Worm (Caenorhabditis elegans) whole organism, L1 larva: ENCODE results near the gene T14G11.1.

ENCODE experiments used
- C04F5.9 ChIP-seq: sonication (generic microtip); optimal IDR thresholded peaks from 2 replicates; lab custom pipeline; 2016; ENCODE audit warnings: missing genetic modification characterization, missing compliant biosample characterization
- C34B4.2 ChIP-seq: sonication (generic microtip); optimal IDR thresholded peaks from 2 replicates; lab custom pipeline; 2017; ENCODE audit warnings: mild to moderate bottlenecking, missing genetic modification characterization, missing compliant biosample characterization
- Y116A8C.19 ChIP-seq: sonication (generic microtip); optimal IDR thresholded peaks from 2 replicates; lab custom pipeline; 2016; ENCODE audit warnings: missing compliant biosample characterization, missing genetic modification characterization, borderline replicate concordance
- alr-1 ChIP-seq: fragments of 200-800 bp; sonication (Bioruptor generic); optimal IDR thresholded peaks from 2 replicates; lab custom pipeline; 2018; ENCODE audit warnings: borderline replicate concordance, mild to moderate bottlenecking, missing genetic modification characterization, missing compliant biosample characterization
- aly-2 ChIP-seq: fragments of 150-350 bp; optimal IDR thresholded peaks from 2 replicates; lab custom pipeline; 2014; ENCODE audit warnings: missing biosample characterization, missing genetic modification characterization
- ama-1 ChIP-seq: fragments of 150-350 bp; optimal IDR thresholded peaks from 2 replicates; lab custom pipeline; 2014
- blmp-1 ChIP-seq: fragments of 150-350 bp; optimal IDR thresholded peaks from 2 replicates; lab custom pipeline; 2014; ENCODE audit warnings: missing biosample characterization, missing genetic modification characterization
- ceh-63 ChIP-seq: fragments of 200-800 bp; sonication (Bioruptor generic); optimal IDR thresholded peaks from 2 replicates; lab custom pipeline; 2018; ENCODE audit warnings: mild to moderate bottlenecking, missing genetic modification characterization, missing compliant biosample characterization
- ceh-8 ChIP-seq: fragments of 200-800 bp; sonication (Bioruptor generic); optimal IDR thresholded peaks from 2 replicates; lab custom pipeline; 2018; ENCODE audit warnings: mild to moderate bottlenecking, missing genetic modification characterization, moderate library complexity, missing compliant biosample characterization
- ceh-82 ChIP-seq, 3 experiments: fragments of 150-350 bp in 1 of 3; sonication (generic microtip) in 2 of 3; optimal IDR thresholded peaks; 2 replicates each; lab custom pipeline; 2014 to 2017; ENCODE audit warnings: missing biosample characterization in 3 of 3, missing genetic modification characterization in 3 of 3
- ceh-88 ChIP-seq: fragments of 200-800 bp; sonication (Bioruptor generic); IDR thresholded peaks from 2 replicates; pipeline ENCODE4 v1.3.6; 2022; ENCODE audit warnings: missing genetic modification characterization, missing compliant biosample characterization
- ces-1 ChIP-seq: fragments of 150-350 bp; optimal IDR thresholded peaks from 2 replicates; lab custom pipeline; 2014; ENCODE audit warnings: missing biosample characterization, missing genetic modification reagents, missing genetic modification characterization
- dsc-1 ChIP-seq: sonication (generic microtip); optimal IDR thresholded peaks from 2 replicates; lab custom pipeline; 2016; ENCODE audit warnings: mild to moderate bottlenecking, missing genetic modification characterization, missing compliant biosample characterization
- efl-1 ChIP-seq, 4 experiments: fragments of 150-350 bp; optimal IDR thresholded peaks in 3 of 4; peaks in 1 of 4; 1 replicate in 1 of 4; 2 replicates in 3 of 4; lab custom pipeline; 2014; ENCODE audit warnings: missing biosample characterization in 2 of 4, missing genetic modification characterization in 2 of 4, missing genetic modification reagents in 2 of 4
- efl-3 ChIP-seq: fragments of 200-800 bp; sonication (Bioruptor generic); optimal IDR thresholded peaks from 2 replicates; lab custom pipeline; 2018; ENCODE audit warnings: mild to moderate bottlenecking, missing genetic modification characterization, missing compliant biosample characterization
- egl-13 ChIP-seq: sonication (generic microtip); optimal IDR thresholded peaks from 2 replicates; lab custom pipeline; 2016; ENCODE audit warnings: missing genotype, missing genetic modification reagents, missing genetic modification characterization, missing compliant biosample characterization
- elt-3 ChIP-seq, 6 experiments: fragments of 150-350 bp in 1 of 6; sonication (generic microtip); optimal IDR thresholded peaks; 2 replicates each; lab custom pipeline; 2017 to 2018; ENCODE audit warnings: missing biosample characterization in 6 of 6, missing genetic modification characterization in 6 of 6, inconsistent platforms in 1 of 6
- fkh-10 ChIP-seq: sonication (generic microtip); optimal IDR thresholded peaks from 2 replicates; lab custom pipeline; 2017; ENCODE audit warnings: missing biosample characterization, missing genetic modification reagents, missing genetic modification characterization
- fkh-4 ChIP-seq: sonication (generic microtip); optimal IDR thresholded peaks from 2 replicates; lab custom pipeline; 2016; ENCODE audit warnings: missing compliant biosample characterization, missing genetic modification characterization, borderline replicate concordance
- fos-1 ChIP-seq: fragments of 150-350 bp; optimal IDR thresholded peaks from 2 replicates; lab custom pipeline; 2014; ENCODE audit warnings: missing biosample characterization, missing genetic modification characterization
- hlh-17 ChIP-seq: fragments of 200-800 bp; sonication (Bioruptor generic); optimal IDR thresholded peaks from 2 replicates; lab custom pipeline; 2018; ENCODE audit warnings: missing genetic modification characterization, mild to moderate bottlenecking, missing compliant biosample characterization, moderate library complexity, borderline replicate concordance
- hpl-2 ChIP-seq: fragments of 150-350 bp; optimal IDR thresholded peaks from 2 replicates; lab custom pipeline; 2014; ENCODE audit warnings: missing biosample characterization, missing genetic modification reagents, missing genetic modification characterization
- lin-13 ChIP-seq: fragments of 150-350 bp; optimal IDR thresholded peaks from 2 replicates; lab custom pipeline; 2014; ENCODE audit warnings: missing biosample characterization, missing genetic modification reagents, missing genetic modification characterization
- lin-14 ChIP-seq: fragments of 200-800 bp; sonication (Bioruptor generic); optimal IDR thresholded peaks from 2 replicates; lab custom pipeline; 2018; ENCODE audit warnings: mild to moderate bottlenecking, missing genetic modification characterization, moderate library complexity, missing compliant biosample characterization
- lin-39 ChIP-seq: fragments of 150-350 bp; optimal IDR thresholded peaks from 2 replicates; lab custom pipeline; 2014; ENCODE audit warnings: missing biosample characterization, missing genetic modification reagents, missing genetic modification characterization
- lsy-2 ChIP-seq, 2 experiments: fragments of 150-350 bp; optimal IDR thresholded peaks; 2 replicates each; lab custom pipeline; 2014; ENCODE audit warnings: missing biosample characterization in 2 of 2, missing genetic modification characterization in 2 of 2
- mef-2 ChIP-seq: fragments of 150-350 bp; optimal IDR thresholded peaks from 2 replicates; lab custom pipeline; 2014; ENCODE audit warnings: missing biosample characterization, missing genetic modification characterization
- nhr-237 ChIP-seq: fragments of 150-350 bp; optimal IDR thresholded peaks from 2 replicates; lab custom pipeline; 2014; ENCODE audit warnings: missing biosample characterization, missing genetic modification characterization
- nhr-28 ChIP-seq: fragments of 150-350 bp; optimal IDR thresholded peaks from 2 replicates; lab custom pipeline; 2014; ENCODE audit warnings: missing biosample characterization, missing genetic modification characterization
- nhr-71 ChIP-seq: sonication (generic microtip); optimal IDR thresholded peaks from 2 replicates; lab custom pipeline; 2016; ENCODE audit warnings: mild to moderate bottlenecking, missing genetic modification characterization, moderate library complexity, missing compliant biosample characterization
- nhr-76 ChIP-seq: sonication (generic microtip); optimal IDR thresholded peaks from 2 replicates; lab custom pipeline; 2017; ENCODE audit warnings: missing biosample characterization, missing genetic modification characterization
- nhr-77 ChIP-seq: fragments of 150-350 bp; optimal IDR thresholded peaks from 2 replicates; lab custom pipeline; 2014; ENCODE audit warnings: missing biosample characterization, missing genetic modification characterization
- nhr-84 ChIP-seq: sonication (generic microtip); optimal IDR thresholded peaks from 2 replicates; lab custom pipeline; 2017; ENCODE audit warnings: missing biosample characterization, missing genetic modification characterization
- rnt-1 ChIP-seq: sonication (generic microtip); optimal IDR thresholded peaks from 2 replicates; lab custom pipeline; 2016; ENCODE audit warnings: mild to moderate bottlenecking, missing genetic modification characterization, moderate library complexity, missing compliant biosample characterization
- skn-1 ChIP-seq: fragments of 150-350 bp; optimal IDR thresholded peaks from 2 replicates; lab custom pipeline; 2014; ENCODE audit warnings: missing biosample characterization, missing genetic modification characterization
- snpc-4 ChIP-seq: fragments of 150-350 bp; optimal IDR thresholded peaks from 2 replicates; lab custom pipeline; 2014; ENCODE audit warnings: missing biosample characterization, missing genetic modification characterization
- sptf-1 ChIP-seq: fragments of 150-350 bp; optimal IDR thresholded peaks from 2 replicates; lab custom pipeline; 2014; ENCODE audit warnings: missing biosample characterization, missing genetic modification characterization
- tbx-2 ChIP-seq: sonication (generic microtip); optimal IDR thresholded peaks from 2 replicates; lab custom pipeline; 2016; ENCODE audit warnings: missing genetic modification characterization, missing compliant biosample characterization
- tlp-1 ChIP-seq: fragments of 150-350 bp; optimal IDR thresholded peaks from 2 replicates; lab custom pipeline; 2014; ENCODE audit warnings: missing biosample characterization, missing genetic modification characterization
- unc-130 ChIP-seq: fragments of 150-350 bp; optimal IDR thresholded peaks from 2 replicates; lab custom pipeline; 2017; ENCODE audit warnings: missing biosample characterization, missing genetic modification characterization, inconsistent platforms
- unc-30 ChIP-seq: sonication (generic microtip); optimal IDR thresholded peaks from 2 replicates; lab custom pipeline; 2017; ENCODE audit warnings: missing biosample characterization, missing genetic modification characterization
- unc-86 ChIP-seq: sonication (generic microtip); optimal IDR thresholded peaks from 2 replicates; lab custom pipeline; 2016; ENCODE audit warnings: missing genetic modification characterization, missing compliant biosample characterization
- unc-98 ChIP-seq: fragments of 200-800 bp; sonication (Bioruptor generic); IDR thresholded peaks from 2 replicates; pipeline ENCODE4 v1.3.6; 2022; ENCODE audit warnings: missing genetic modification characterization, missing compliant biosample characterization
- vab-15 ChIP-seq: sonication (generic microtip); optimal IDR thresholded peaks from 2 replicates; lab custom pipeline; 2017; ENCODE audit warnings: missing genotype, mild to moderate bottlenecking, missing genetic modification characterization, missing compliant biosample characterization
- xbp-1 ChIP-seq: sonication (generic microtip); optimal IDR thresholded peaks from 2 replicates; lab custom pipeline; 2016; ENCODE audit warnings: missing genetic modification characterization, missing compliant biosample characterization
- ztf-4 ChIP-seq: fragments of 150-350 bp; optimal IDR thresholded peaks from 2 replicates; lab custom pipeline; 2014; ENCODE audit warnings: missing biosample characterization, missing genetic modification characterization

T14G11.1 gene

ce11 chrX:2729857-2730256 is 41.1 kb downstream of the T14G11.1 start:
- TF ChIP-seq efl-1 (optimal IDR thresholded peaks at IDR 0.05; lab: Kevin White, UChicago) (no peak), efl-1 (GFP tag; optimal IDR thresholded peaks at IDR 0.05 in 1 of 2; lab: Kevin White, UChicago) (no peak), skn-1 (tag; lab: Kevin White, UChicago) (no peak), hlh-17 (GFP tag; lab: Kevin White, UChicago) (no peak), nhr-71 (peak; percentile 21), ztf-4 (tag; lab: Kevin White, UChicago) (no peak), tlp-1 (no peak), alr-1 (tag; lab: Kevin White, UChicago) (no peak), snpc-4 (tag; lab: Kevin White, UChicago) (no peak), mef-2 (no peak), lsy-2 (tag; optimal IDR thresholded peaks at IDR 0.05; lab: Kevin White, UChicago) (no peak), ceh-82 (tag; optimal IDR thresholded peaks at IDR 0.05; lab: Kevin White, UChicago) (no peak), hpl-2 (GFP tag; lab: Kevin White, UChicago) (no peak), aly-2 (tag; lab: Kevin White, UChicago) (no peak), lin-39 (tag; lab: Kevin White, UChicago) (no peak), egl-13 (tag; lab: Kevin White, UChicago) (no peak), C04F5.9 (tag; lab: Kevin White, UChicago) (no peak), vab-15 (tag; lab: Kevin White, UChicago) (no peak), rnt-1 (tag; lab: Kevin White, UChicago) (no peak), ceh-63 (no peak), efl-3 (GFP tag; lab: Kevin White, UChicago) (no peak), sptf-1 (tag; lab: Kevin White, UChicago) (no peak), Y116A8C.19 (tag; lab: Kevin White, UChicago) (no peak), nhr-76 (tag; lab: Kevin White, UChicago) (no peak), C34B4.2 (tag; lab: Kevin White, UChicago) (no peak), nhr-28 (tag; lab: Kevin White, UChicago) (no peak), nhr-84 (tag; lab: Kevin White, UChicago) (no peak), ama-1 (no peak), unc-98 (GFP tag; lab: Robert Waterston, UW) (no peak), ceh-8 (GFP tag; lab: Kevin White, UChicago) (peak; percentile 11), ceh-88 (GFP tag; lab: Robert Waterston, UW) (no peak), ces-1 (peak; percentile 66), lin-13 (no peak), fkh-4 (tag; lab: Kevin White, UChicago) (no peak), blmp-1 (tag; lab: Kevin White, UChicago) (no peak), unc-130 (tag; lab: Kevin White, UChicago) (no peak), lin-14 (GFP tag; lab: Kevin White, UChicago) (peak; percentile 68), unc-86 (tag; lab: Kevin White, UChicago) (no peak), fos-1 (tag; lab: Kevin White, UChicago) (no peak), unc-30 (no peak), xbp-1 (tag; lab: Kevin White, UChicago) (no peak), fkh-10 (peak; percentile 63), elt-3 (tag; optimal IDR thresholded peaks at IDR 0.05; lab: Kevin White, UChicago) (no peak)

DNA sequence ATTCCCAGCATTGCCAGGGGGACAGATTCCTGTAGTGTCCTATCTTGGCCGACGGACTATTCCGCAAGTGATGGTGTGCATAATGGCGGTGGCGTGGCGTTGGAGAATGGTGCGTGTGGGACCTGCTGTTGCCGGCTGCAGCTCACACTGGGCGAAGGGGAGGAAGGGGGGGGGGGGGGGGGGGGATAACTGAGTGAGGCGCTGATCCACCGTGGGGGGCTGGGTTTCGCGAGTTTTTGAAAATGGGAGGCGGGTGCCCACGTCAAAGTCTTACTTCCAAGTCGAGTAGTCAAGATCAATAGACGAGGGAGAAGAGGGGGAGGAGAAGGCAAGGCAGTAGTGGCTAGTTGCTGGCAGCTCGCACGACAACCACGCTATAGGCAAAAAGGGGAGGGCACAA is 42.6 kb downstream of the T14G11.1 start:
- TF ChIP-seq nhr-237 (tag; lab: Kevin White, UChicago) (no peak), nhr-77 (tag; lab: Kevin White, UChicago) (no peak), fkh-10 (no peak), lin-14 (GFP tag; lab: Kevin White, UChicago) (peak; percentile 49), tbx-2 (tag; lab: Kevin White, UChicago) (no peak), vab-15 (tag; lab: Kevin White, UChicago) (peak; percentile 6), dsc-1 (tag; lab: Kevin White, UChicago) (peak; percentile 22), ceh-8 (GFP tag; lab: Kevin White, UChicago) (peak; percentile 90)
- TF ChIP-seq, all 84 proteins: peak for 4
